Fruit fly (Drosophila melanogaster): ENCODE data around the gene CG32808.

The CG32808 gene

dm6 chrX:1512753-1513226 lies 43.2 kb upstream of the CG32808 start, which contains the start of gene CG14795 (continued):
- TF ChIP-seq chinmo (GFP tag; IDR thresholded peaks at IDR 0.05; ENCODE audit: partially characterized antibody) (peak; percentile 88), nerfin-2 (GFP tag; IDR thresholded peaks at IDR 0.05; ENCODE audit: partially characterized antibody) (peak; percentile 93), gro (GFP tag; optimal IDR thresholded peaks at IDR 0.05) (peak; percentile 75), CG32532 (GFP tag; IDR thresholded peaks at IDR 0.05) (peak; percentile 38; the same call in 1 of the 2 replicates), CG17912 (GFP tag; optimal IDR thresholded peaks at IDR 0.05) (peak; percentile 69), CG7928 (GFP tag; optimal IDR thresholded peaks at IDR 0.05) (no peak), ara (GFP tag; IDR thresholded peaks at IDR 0.05) (peak; percentile 25; the same call in 1 of the 2 replicates), gcm2 (GFP tag; optimal IDR thresholded peaks at IDR 0.05) (no peak), kah (GFP tag; optimal IDR thresholded peaks at IDR 0.05) (no peak), Adf1 (GFP tag; IDR thresholded peaks at IDR 0.05) (peak; percentile 38), Doc3 (GFP tag; IDR thresholded peaks at IDR 0.05; ENCODE audit: partially characterized antibody) (peak; percentile 88), Ets97D (GFP tag; optimal IDR thresholded peaks at IDR 0.05) (peak; percentile 97), CG1233 (GFP tag; optimal IDR thresholded peaks at IDR 0.05) (no peak), CG16863 (GFP tag; optimal IDR thresholded peaks at IDR 0.05) (no peak), ab (GFP tag; optimal IDR thresholded peaks at IDR 0.05) (no peak), CG7963 (GFP tag; IDR thresholded peaks at IDR 0.05; ENCODE audit: partially characterized antibody) (peak; percentile 90), CG6175 (GFP tag; IDR thresholded peaks at IDR 0.05) (no peak), hbn (GFP tag; IDR thresholded peaks at IDR 0.05; ENCODE audit: partially characterized antibody) (peak; percentile 98), Mad (GFP tag; optimal IDR thresholded peaks at IDR 0.05) (peak; percentile 32), Atf-2 (GFP tag; optimal IDR thresholded peaks at IDR 0.05) (no peak), grau (tag; optimal IDR thresholded peaks at IDR 0.05) (peak; percentile 27), jing (GFP tag; optimal IDR thresholded peaks at IDR 0.05) (no peak), CG1529 (GFP tag; optimal IDR thresholded peaks at IDR 0.05) (no peak), CG3065 (GFP tag; optimal IDR thresholded peaks at IDR 0.05) (peak; percentile 1), CG10431 (GFP tag; optimal IDR thresholded peaks at IDR 0.05) (no peak), CG14860 (GFP tag; IDR thresholded peaks at IDR 0.05; ENCODE audit: partially characterized antibody) (peak; percentile 85), CG30403 (GFP tag; optimal IDR thresholded peaks at IDR 0.05) (peak; percentile 42), Mrtf (GFP tag; IDR thresholded peaks at IDR 0.05) (no peak), zen2 (GFP tag; IDR thresholded peaks at IDR 0.05; ENCODE audit: partially characterized antibody) (peak; percentile 84; the same call in 2 of the 3 replicates), caup (GFP tag; optimal IDR thresholded peaks at IDR 0.05; ENCODE audit: severe bottlenecking) (peak; percentile 25), phol (tag; optimal IDR thresholded peaks at IDR 0.05) (peak; percentile 73), CG12942 (GFP tag; optimal IDR thresholded peaks at IDR 0.05) (no peak), vvl (GFP tag; IDR thresholded peaks at IDR 0.05) (peak; percentile 85)

dm6 chrX:1508241-1508823 lies 38.7 kb upstream of the CG32808 start:
- TF ChIP-seq scrt (GFP tag; optimal IDR thresholded peaks at IDR 0.05) (peak; percentile 97), CG10979 (tag; optimal IDR thresholded peaks at IDR 0.05) (no peak), Elba2 (GFP tag; optimal IDR thresholded peaks at IDR 0.05) (no peak), B-H2 (GFP tag; optimal IDR thresholded peaks at IDR 0.05) (peak; percentile 14), her (GFP tag; optimal IDR thresholded peaks at IDR 0.05) (no peak), sug (tag; optimal IDR thresholded peaks at IDR 0.05) (peak; percentile 25), Ets65A (GFP tag) (peak; percentile 6), danr (GFP tag; IDR thresholded peaks at IDR 0.05) (no peak), Med (GFP tag) (peak; percentile 37), Trl (optimal IDR thresholded peaks at IDR 0.05) (peak in 1 of 2 experiments; percentile 6), Trl (GFP tag; optimal IDR thresholded peaks at IDR 0.05) (no peak), row (GFP tag; IDR thresholded peaks at IDR 0.05) (peak; percentile 29; the same call in 1 of the 3 replicates), CG3995 (GFP tag; optimal IDR thresholded peaks at IDR 0.05) (peak; percentile 22), CG9609 (GFP tag; optimal IDR thresholded peaks at IDR 0.05) (no peak), Nf-YC (tag; optimal IDR thresholded peaks at IDR 0.05) (peak; percentile 19), D19B (GFP tag; optimal IDR thresholded peaks at IDR 0.05) (no peak), ewg (GFP tag; optimal IDR thresholded peaks at IDR 0.05) (peak; percentile 92), CG9817 (tag; optimal IDR thresholded peaks at IDR 0.05) (peak; percentile 11), pzg (GFP tag; optimal IDR thresholded peaks at IDR 0.05) (peak; percentile 6)
